Fruit fly (Drosophila melanogaster) whole organism, embryonic: ENCODE data around the gene CG4577.

ENCODE experiments used
- Adf1 ChIP-seq: fragments of 200-800 bp; sonication (Bioruptor generic); IDR thresholded peaks from 2 replicates; pipeline ENCODE4 v1.3.6; 2022; ENCODE audit warnings: missing biosample characterization, missing genetic modification characterization
- Atf6 ChIP-seq: fragments of 200-800 bp; sonication (Bioruptor generic); IDR thresholded peaks from 2 replicates; pipeline ENCODE4 v1.3.6; 2022; ENCODE audit warnings: missing biosample characterization, missing genetic modification characterization
- Awh ChIP-seq: fragments of 200-800 bp; sonication (Bioruptor generic); IDR thresholded peaks from 2 replicates; pipeline ENCODE4, ENCODE4 v1.3.6; 2022; ENCODE audit warnings: missing biosample characterization, missing genetic modification characterization
- CG11456 ChIP-seq: fragments of 200-800 bp; sonication (Bioruptor generic); IDR thresholded peaks from 3 replicates; pipeline ENCODE4 v1.3.6; 2022; ENCODE audit warnings: missing biosample characterization, missing genetic modification characterization
- CG13624 ChIP-seq: fragments of 200-800 bp; sonication (Bioruptor generic); optimal IDR thresholded peaks from 2 replicates; lab custom pipeline; 2016; ENCODE audit warnings: missing biosample characterization, missing genetic modification characterization
- CG13894 ChIP-seq: fragments of 200-800 bp; sonication (Bioruptor generic); optimal IDR thresholded peaks from 3 replicates; lab custom pipeline; 2018; ENCODE audit warnings: missing biosample characterization, mild to moderate bottlenecking, missing genetic modification characterization, moderate library complexity
- CG1529 ChIP-seq: fragments of 200-800 bp; sonication (Bioruptor generic); optimal IDR thresholded peaks from 3 replicates; lab custom pipeline; 2018; ENCODE audit warnings: missing biosample characterization, missing genetic modification characterization
- CG18262 ChIP-seq: fragments of 200-800 bp; optimal IDR thresholded peaks from 3 replicates; lab custom pipeline; 2019; ENCODE audit warnings: missing biosample characterization, mild to moderate bottlenecking, missing genetic modification characterization, moderate library complexity
- CG2120 ChIP-seq: fragments of 200-800 bp; sonication (Bioruptor generic); optimal IDR thresholded peaks from 3 replicates; lab custom pipeline; 2016; ENCODE audit warnings: missing biosample characterization, missing genetic modification characterization
- CG34422 ChIP-seq: fragments of 200-800 bp; sonication (Bioruptor generic); IDR thresholded peaks from 3 replicates; pipeline ENCODE4 v1.3.6; 2022; ENCODE audit warnings: missing biosample characterization, missing genetic modification characterization
- CG3995 ChIP-seq: fragments of 200-800 bp; sonication (Bioruptor generic); optimal IDR thresholded peaks from 3 replicates; lab custom pipeline; 2016; ENCODE audit warnings: missing biosample characterization, missing genetic modification characterization
- CG6683 ChIP-seq: fragments of 200-800 bp; sonication (Bioruptor generic); optimal IDR thresholded peaks from 2 replicates; lab custom pipeline; 2017; ENCODE audit warnings: missing biosample characterization, mild to moderate bottlenecking, missing genetic modification characterization, missing genetic modification reagents
- CG6689 ChIP-seq: fragments of 200-800 bp; sonication (Bioruptor generic); IDR thresholded peaks from 2 replicates; pipeline ENCODE4 v1.3.6; 2022; ENCODE audit warnings: missing biosample characterization, missing genetic modification characterization
- CG7372 ChIP-seq: fragments of 200-800 bp; sonication (Bioruptor generic); IDR thresholded peaks from 2 replicates; pipeline ENCODE4 v1.3.6; 2022; ENCODE audit warnings: missing biosample characterization, missing genetic modification characterization
- CG7556 ChIP-seq: fragments of 200-800 bp; sonication (Bioruptor generic); optimal IDR thresholded peaks from 2 replicates; lab custom pipeline; 2017; ENCODE audit warnings: missing biosample characterization, mild to moderate bottlenecking, missing genetic modification characterization
- CG9609 ChIP-seq: fragments of 200-800 bp; sonication (Bioruptor generic); optimal IDR thresholded peaks from 3 replicates; lab custom pipeline; 2016; ENCODE audit warnings: missing biosample characterization, missing genetic modification characterization
- Deaf1 ChIP-seq: fragments of 200-800 bp; optimal IDR thresholded peaks from 3 replicates; lab custom pipeline; 2019; ENCODE audit warnings: missing biosample characterization, mild to moderate bottlenecking, missing genetic modification characterization, moderate library complexity
- Dll ChIP-seq: fragments of 200-800 bp; sonication (Bioruptor generic); IDR thresholded peaks from 4 replicates; pipeline ENCODE4 v1.3.6; 2022; ENCODE audit warnings: missing biosample characterization, missing genetic modification characterization; ENCODE audit not compliant: partially characterized antibody
- Doc3 ChIP-seq: fragments of 200-800 bp; sonication (Bioruptor generic); IDR thresholded peaks from 3 replicates; pipeline ENCODE4 v1.3.6; 2022; ENCODE audit warnings: missing biosample characterization, missing genetic modification characterization; ENCODE audit not compliant: partially characterized antibody
- E2f2 ChIP-seq: fragments of 200-800 bp; sonication (Bioruptor generic); IDR thresholded peaks from 2 replicates; pipeline ENCODE4 v1.3.6; 2022; ENCODE audit warnings: missing biosample characterization, missing genetic modification characterization
- Ets65A ChIP-seq: fragments of 200-800 bp; sonication (Bioruptor generic); peaks from one replicate; lab custom pipeline; 2016; ENCODE audit warnings: missing biosample characterization, missing genetic modification characterization
- Fer1 ChIP-seq: fragments of 200-800 bp; sonication (Bioruptor generic); optimal IDR thresholded peaks from 2 replicates; lab custom pipeline; 2017; ENCODE audit warnings: missing biosample characterization, mild to moderate bottlenecking, missing genetic modification characterization
- Hsf ChIP-seq: fragments of 200-800 bp; sonication (Bioruptor generic); optimal IDR thresholded peaks from 3 replicates; lab custom pipeline; 2016; ENCODE audit warnings: missing biosample characterization, missing genetic modification characterization
- Med ChIP-seq: fragments of 200-800 bp; sonication (Bioruptor generic); peaks from one replicate; lab custom pipeline; 2016; ENCODE audit warnings: missing biosample characterization, missing genetic modification characterization, mild to moderate bottlenecking, inconsistent platforms, moderate library complexity
- Meics ChIP-seq: fragments of 200-800 bp; sonication (Bioruptor generic); optimal IDR thresholded peaks from 2 replicates; lab custom pipeline; 2017; ENCODE audit warnings: missing biosample characterization, mild to moderate bottlenecking, missing genetic modification characterization
- Nf-YC ChIP-seq: fragments of 200-800 bp; optimal IDR thresholded peaks from 3 replicates; lab custom pipeline; 2019; ENCODE audit warnings: missing biosample characterization, mild to moderate bottlenecking, missing genetic modification characterization, moderate library complexity
- Oli ChIP-seq: fragments of 200-800 bp; sonication (Bioruptor generic); optimal IDR thresholded peaks from 2 replicates; lab custom pipeline; 2018; ENCODE audit warnings: missing biosample characterization, mild to moderate bottlenecking, missing genetic modification characterization, moderate library complexity
- Optix ChIP-seq: fragments of 200-800 bp; sonication (Bioruptor generic); IDR thresholded peaks from 3 replicates; pipeline ENCODE4 v1.3.6; 2022; ENCODE audit warnings: missing biosample characterization, missing genetic modification characterization
- Rfx ChIP-seq: fragments of 200-800 bp; sonication (Bioruptor generic); IDR thresholded peaks from 2 replicates; pipeline ENCODE4 v1.3.6; 2022; ENCODE audit warnings: missing biosample characterization, missing genetic modification characterization
- Tbp ChIP-seq: fragments of >200 bp; optimal IDR thresholded peaks from 2 replicates; lab custom pipeline; 2018; ENCODE audit warnings: missing biosample characterization, missing genetic modification characterization
- Trl ChIP-seq, 3 experiments: fragments of >200 bp in 2 of 3; fragments of 200-800 bp in 1 of 3; sonication (Bioruptor generic) in 1 of 3; optimal IDR thresholded peaks; 2 replicates in 1 of 3; 3 replicates in 2 of 3; lab custom pipeline; 2016 to 2017; ENCODE audit warnings: missing biosample characterization in 1 of 3, missing genetic modification characterization in 1 of 3
- amos ChIP-seq: fragments of 200-800 bp; sonication (Bioruptor generic); IDR thresholded peaks from 2 replicates; pipeline ENCODE4 v1.3.6; 2022; ENCODE audit warnings: missing biosample characterization, missing genetic modification characterization; ENCODE audit not compliant: partially characterized antibody
- ato ChIP-seq: fragments of 200-800 bp; sonication (Bioruptor generic); IDR thresholded peaks from 2 replicates; pipeline ENCODE4 v1.3.6; 2022; ENCODE audit warnings: missing biosample characterization, missing genetic modification characterization; ENCODE audit not compliant: partially characterized antibody
- danr ChIP-seq: fragments of 200-800 bp; sonication (Bioruptor generic); IDR thresholded peaks from 2 replicates; pipeline ENCODE4 v1.3.6; 2022; ENCODE audit warnings: missing biosample characterization, missing genetic modification characterization
- gcm ChIP-seq: fragments of 200-800 bp; sonication (Bioruptor generic); optimal IDR thresholded peaks from 2 replicates; lab custom pipeline; 2019; ENCODE audit warnings: missing biosample characterization, mild to moderate bottlenecking, missing genetic modification characterization, moderate library complexity
- gfzf ChIP-seq: fragments of 200-800 bp; sonication (Bioruptor generic); optimal IDR thresholded peaks from 2 replicates; lab custom pipeline; 2016; ENCODE audit warnings: missing biosample characterization, mild to moderate bottlenecking, missing genetic modification characterization, moderate library complexity
- hbn ChIP-seq: fragments of 200-800 bp; sonication (Bioruptor generic); IDR thresholded peaks from 2 replicates; pipeline ENCODE4 v1.3.6; 2022; ENCODE audit warnings: missing biosample characterization, missing genetic modification characterization; ENCODE audit not compliant: partially characterized antibody
- hkb ChIP-seq, 2 experiments: fragments of 200-800 bp in 1 of 2; fragments of >200 bp in 1 of 2; sonication (Bioruptor generic) in 1 of 2; IDR thresholded peaks in 1 of 2; optimal IDR thresholded peaks in 1 of 2; 2 replicates each; pipeline versions ENCODE4 v1.3.6 to Lab custom; 2017 to 2022; ENCODE audit warnings: missing biosample characterization in 1 of 2, missing genetic modification characterization in 1 of 2
- insv ChIP-seq, 2 experiments: fragments of 200-800 bp; sonication (Bioruptor generic); optimal IDR thresholded peaks; 3 replicates each; lab custom pipeline; 2016 to 2018; ENCODE audit warnings: missing biosample characterization in 2 of 2, missing genetic modification characterization in 2 of 2
- pho ChIP-seq: fragments of 200-800 bp; sonication (Bioruptor generic); optimal IDR thresholded peaks from 2 replicates; lab custom pipeline; 2016; ENCODE audit warnings: missing biosample characterization, missing genetic modification characterization
- prd ChIP-seq, 3 experiments: fragments of >200 bp in 2 of 3; fragments of 200-800 bp in 1 of 3; sonication (Bioruptor generic) in 1 of 3; optimal IDR thresholded peaks in 2 of 3; IDR thresholded peaks in 1 of 3; 2 replicates in 2 of 3; 3 replicates in 1 of 3; pipeline versions ENCODE4 v1.3.6 to Lab custom; 2017 to 2022; ENCODE audit warnings: missing biosample characterization in 1 of 3, missing genetic modification characterization in 1 of 3
- ro ChIP-seq: fragments of 200-800 bp; sonication (Bioruptor generic); IDR thresholded peaks from 2 replicates; pipeline ENCODE4 v1.3.6; 2022; ENCODE audit warnings: missing biosample characterization, missing genetic modification characterization
- sens ChIP-seq: fragments of 200-800 bp; sonication (Bioruptor generic); peaks from one replicate; lab custom pipeline; 2016; ENCODE audit warnings: missing biosample characterization, missing genetic modification characterization
- slp2 ChIP-seq: fragments of 200-800 bp; sonication (Bioruptor generic); optimal IDR thresholded peaks from 2 replicates; lab custom pipeline; 2016; ENCODE audit warnings: missing biosample characterization, missing genetic modification characterization
- sr ChIP-seq: fragments of 200-800 bp; sonication (Bioruptor generic); IDR thresholded peaks from 3 replicates; pipeline ENCODE4 v1.3.6; 2022; ENCODE audit warnings: missing biosample characterization, missing genetic modification characterization
- stc ChIP-seq: fragments of 200-800 bp; sonication (Bioruptor generic); IDR thresholded peaks from 2 replicates; pipeline ENCODE4 v1.3.6; 2022; ENCODE audit warnings: missing biosample characterization, missing genetic modification characterization
- tgo ChIP-seq: fragments of 200-800 bp; sonication (Bioruptor generic); IDR thresholded peaks from 3 replicates; pipeline ENCODE4 v1.3.6; 2022; ENCODE audit warnings: missing biosample characterization, missing genetic modification characterization
- trh ChIP-seq: fragments of 200-800 bp; sonication (Bioruptor generic); optimal IDR thresholded peaks from 2 replicates; lab custom pipeline; 2016; ENCODE audit warnings: missing biosample characterization, missing genetic modification characterization
- unc-4 ChIP-seq: fragments of 200-800 bp; sonication (Bioruptor generic); IDR thresholded peaks from 2 replicates; pipeline ENCODE4 v1.3.6; 2022; ENCODE audit warnings: missing biosample characterization, missing genetic modification characterization; ENCODE audit not compliant: partially characterized antibody
- z ChIP-seq: fragments of 200-800 bp; sonication (Bioruptor generic); IDR thresholded peaks from 3 replicates; pipeline ENCODE4 v1.3.6; 2022; ENCODE audit warnings: missing biosample characterization, missing genetic modification characterization

CG4577 gene

DNA sequence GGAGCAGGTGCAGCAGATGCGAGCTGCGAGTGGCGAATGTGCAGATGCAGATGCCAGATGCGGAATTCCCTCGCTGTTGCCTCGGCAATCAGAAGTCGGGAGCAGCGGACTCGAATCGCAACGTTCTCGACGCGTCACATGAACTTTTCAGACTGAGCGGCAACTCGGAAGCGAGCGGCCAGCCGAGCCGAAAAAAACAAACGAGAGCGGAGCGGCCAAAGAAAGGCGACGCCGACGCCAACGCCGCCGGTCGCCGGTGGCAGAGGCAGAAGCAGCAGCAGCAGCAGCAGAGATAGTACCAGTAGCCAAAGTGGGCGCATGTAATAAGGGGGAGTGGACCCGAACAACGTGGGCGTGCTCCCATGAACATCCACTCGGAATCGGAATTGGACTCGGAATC lies 32.1 kb upstream of the CG4577 start, which contains the start of gene CG4629:
Gene CG4629 (minus strand): TSS at position 156 of the 400 bp plus-strand sequence.
- peak; percentile 96 for TF ChIP-seq Deaf1
- TF ChIP-seq insv (GFP tag; optimal IDR thresholded peaks at IDR 0.05; lab: Kevin White, UChicago): no peak
- no peak for TF ChIP-seq Ets65A (GFP tag; lab: Kevin White, UChicago)
- no peak for TF ChIP-seq Meics (GFP tag; lab: Kevin White, UChicago)
- no peak for TF ChIP-seq CG9609 (GFP tag; lab: Kevin White, UChicago)
- TF ChIP-seq Tbp (GFP tag; lab: Kevin White, UChicago): no peak
- TF ChIP-seq Adf1: peak; percentile 100
- no peak for TF ChIP-seq Oli (tag; lab: Kevin White, UChicago)
- TF ChIP-seq danr: no peak
- no peak for TF ChIP-seq CG3995 (GFP tag; lab: Kevin White, UChicago)
- no peak for TF ChIP-seq slp2 (GFP tag; lab: Kevin White, UChicago)
- peak; percentile 39; the same call in 1 of the 2 replicates for TF ChIP-seq Rfx (GFP tag; lab: Robert Waterston, UW)
- 0 out of 3 replicates have a peak, but pooled peaks have one; percentile 43 for TF ChIP-seq CG11456 (GFP tag; lab: Robert Waterston, UW)
- no peak for TF ChIP-seq Awh (GFP tag; lab: Robert Waterston, UW)
- TF ChIP-seq ro (GFP tag; lab: Robert Waterston, UW): no peak
- peak; percentile 97 for TF ChIP-seq sr (GFP tag; lab: Robert Waterston, UW)
- TF ChIP-seq Hsf: no peak
- TF ChIP-seq hbn (GFP tag; lab: Robert Waterston, UW): no peak
- no peak for TF ChIP-seq tgo
- no peak for TF ChIP-seq CG2120 (GFP tag; lab: Kevin White, UChicago)
- TF ChIP-seq CG18262 (tag; lab: Kevin White, UChicago): no peak
- TF ChIP-seq CG7556: no peak
- no peak; the same call in 2 of the 3 replicates for TF ChIP-seq Doc3 (GFP tag; lab: Robert Waterston, UW)
- TF ChIP-seq gfzf (GFP tag; lab: Kevin White, UChicago): no peak
- no peak for TF ChIP-seq pho (GFP tag; lab: Kevin White, UChicago)
- peak; percentile 14 for TF ChIP-seq Fer1
- TF ChIP-seq CG6689: 0 out of 2 replicates have a peak, but pooled peaks have one; percentile 11
- TF ChIP-seq unc-4 (GFP tag; lab: Robert Waterston, UW): 0 out of 2 replicates have a peak, but pooled peaks have one; percentile 22
- TF ChIP-seq prd (optimal IDR thresholded peaks at IDR 0.05; lab: Kevin White, UChicago): no peak
- TF ChIP-seq prd (GFP tag; IDR thresholded peaks at IDR 0.05; lab: Robert Waterston, UW): no peak
- TF ChIP-seq Nf-YC (tag; lab: Kevin White, UChicago): peak; percentile 38
- peak; percentile 7; the same call in 1 of the 2 replicates for TF ChIP-seq E2f2 (GFP tag; lab: Robert Waterston, UW)
- TF ChIP-seq hkb (optimal IDR thresholded peaks at IDR 0.05; lab: Kevin White, UChicago): no peak
- TF ChIP-seq hkb (GFP tag; IDR thresholded peaks at IDR 0.05; lab: Robert Waterston, UW): peak; percentile 41; the same call in 1 of the 2 replicates
- TF ChIP-seq sens (GFP tag; lab: Kevin White, UChicago): no peak
- TF ChIP-seq CG1529 (GFP tag; lab: Kevin White, UChicago): no peak
- TF ChIP-seq ato (GFP tag; lab: Robert Waterston, UW): peak; percentile 26; the same call in 1 of the 2 replicates
- peak; percentile 88 for TF ChIP-seq Med (GFP tag; lab: Kevin White, UChicago)
- no peak for TF ChIP-seq gcm
- TF ChIP-seq Trl (optimal IDR thresholded peaks at IDR 0.05; lab: Kevin White, UChicago): peak in 1 of 2 experiments; percentile 53
- TF ChIP-seq Trl (GFP tag; optimal IDR thresholded peaks at IDR 0.05; lab: Kevin White, UChicago): no peak
- no peak for TF ChIP-seq Atf6 (GFP tag; lab: Robert Waterston, UW)
- TF ChIP-seq trh (GFP tag; lab: Kevin White, UChicago): no peak
- TF ChIP-seq CG34422 (GFP tag; lab: Robert Waterston, UW): peak; percentile 55; the same call in 1 of the 3 replicates
- no peak for TF ChIP-seq CG13894 (tag; lab: Kevin White, UChicago)
- peak; percentile 96 for TF ChIP-seq z (GFP tag; lab: Robert Waterston, UW)
- TF ChIP-seq stc: no peak
- no peak for TF ChIP-seq CG7372 (GFP tag; lab: Robert Waterston, UW)
- no peak for TF ChIP-seq Optix (GFP tag; lab: Robert Waterston, UW)
- TF ChIP-seq CG13624: no peak
- TF ChIP-seq amos: no peak; the same call in 1 of the 2 replicates
- TF ChIP-seq Dll (GFP tag; lab: Robert Waterston, UW): peak; percentile 19; the same call in 1 of the 4 replicates
- no peak for TF ChIP-seq CG6683
